Worm (Caenorhabditis elegans) whole organism, early embryonic: Measurements from ENCODE around the gene K08E4.8.

ENCODE experiments used
- ama-1 ChIP-seq: fragments of 150-350 bp; optimal IDR thresholded peaks from 2 replicates; lab custom pipeline; 2014
- ceh-13 ChIP-seq: fragments of 200-800 bp; sonication (Bioruptor generic); optimal IDR thresholded peaks from 2 replicates; lab custom pipeline; 2018; ENCODE audit warnings: mild to moderate bottlenecking, missing genetic modification characterization, missing compliant biosample characterization
- ceh-36 ChIP-seq: sonication (generic microtip); optimal IDR thresholded peaks from 2 replicates; lab custom pipeline; 2016; ENCODE audit warnings: missing genetic modification characterization, inconsistent platforms, missing compliant biosample characterization
- hmg-4 ChIP-seq: fragments of 200-800 bp; sonication (Bioruptor generic); optimal IDR thresholded peaks from 2 replicates; lab custom pipeline; 2018; ENCODE audit warnings: mild to moderate bottlenecking, missing genetic modification characterization, missing compliant biosample characterization

DNA sequence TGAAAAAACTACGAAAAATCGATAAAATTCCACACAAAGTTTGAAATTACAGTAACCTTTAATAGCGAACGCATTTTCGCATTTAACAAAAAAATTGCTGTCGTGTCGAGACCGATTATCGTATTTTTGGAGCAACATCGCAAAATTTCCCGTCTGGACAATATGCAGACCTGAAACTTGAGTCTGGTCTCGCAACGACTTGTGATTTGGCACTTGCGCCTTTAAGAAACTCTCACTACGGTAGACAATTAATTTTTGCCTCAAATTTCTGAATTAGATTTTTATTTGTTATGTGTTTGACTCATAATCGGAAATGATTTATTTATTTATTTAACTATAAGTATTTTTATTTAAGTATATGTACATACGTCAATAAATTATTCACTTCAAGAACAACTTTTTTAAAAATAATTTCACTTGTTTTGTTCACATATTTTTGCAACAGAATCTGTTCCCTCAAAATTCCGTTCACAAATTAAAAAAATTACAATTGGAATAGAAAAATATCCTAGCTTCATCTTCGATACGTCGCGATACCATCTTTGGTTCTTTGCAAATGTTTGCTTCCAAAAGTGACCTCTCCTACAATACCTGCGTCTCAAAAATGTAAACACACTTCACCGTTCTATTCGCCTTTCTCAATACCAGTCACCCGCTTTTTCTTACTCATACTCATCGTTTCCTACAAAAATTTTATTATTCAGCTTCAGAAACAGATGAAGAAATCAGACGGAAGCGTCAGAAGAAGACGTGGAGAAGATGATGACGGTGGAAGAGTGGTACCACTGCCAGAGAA is 13.4 kb downstream of the K08E4.8 start, which contains the start of gene T12G3.4:
- TF ChIP-seq ceh-36 (no peak), hmg-4 (GFP tag; lab: Kevin White, UChicago) (no peak), ama-1 (lab: Kevin White, UChicago) (no peak), ceh-13 (GFP tag; lab: Kevin White, UChicago) (no peak)
